Worm (Caenorhabditis elegans): ENCODE data around the gene H12D21.6.

DNA sequence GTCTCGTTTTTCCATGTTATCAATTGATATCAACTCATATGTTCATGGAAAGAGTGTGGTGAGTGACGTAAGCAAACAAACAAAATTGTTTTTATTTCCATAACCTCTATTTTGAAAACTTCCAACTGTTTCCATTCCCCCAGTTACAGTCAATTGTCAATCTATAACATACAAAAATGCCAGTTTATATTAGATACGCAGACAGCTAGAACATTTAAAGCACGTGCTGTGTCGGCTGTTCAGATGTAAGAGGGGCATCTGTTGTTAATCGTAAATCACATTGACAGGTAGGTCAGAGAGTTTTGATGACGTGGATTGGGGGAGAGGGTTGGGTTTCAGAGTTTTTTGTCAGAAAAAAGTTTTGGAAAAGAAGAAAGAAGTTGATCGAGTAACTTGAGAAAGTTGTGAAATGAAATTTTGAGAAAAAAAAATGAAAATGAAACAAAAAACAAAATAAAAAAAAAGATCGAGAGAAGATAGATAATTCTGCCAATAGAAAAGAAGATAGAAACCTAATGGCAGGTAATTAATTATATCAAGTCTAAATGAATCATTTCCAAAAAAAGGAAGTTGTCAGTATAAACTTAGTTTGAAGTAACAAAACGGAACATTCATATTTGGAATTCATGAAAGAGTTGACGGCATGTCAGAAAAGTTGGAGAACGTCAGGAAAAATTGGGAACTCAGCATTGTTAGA is 49.0 kb downstream of the H12D21.6 start:
- TF ChIP-seq nhr-237 (tag; optimal IDR thresholded peaks at IDR 0.05) (no peak), lsy-2 (tag; optimal IDR thresholded peaks at IDR 0.05) (no peak), unc-120 (tag; optimal IDR thresholded peaks at IDR 0.05; ENCODE audit: poor library complexity, severe bottlenecking) (peak; percentile 4), nhr-2 (tag; optimal IDR thresholded peaks at IDR 0.05) (peak; percentile 26), lin-13 (tag; optimal IDR thresholded peaks at IDR 0.05) (no peak), nhr-76 (tag; optimal IDR thresholded peaks at IDR 0.05) (no peak), elt-1 (tag; optimal IDR thresholded peaks at IDR 0.05; ENCODE audit: borderline replicate concordance, insufficient read depth) (no peak), nhr-12 (tag; optimal IDR thresholded peaks at IDR 0.05) (no peak)
